Fruit fly (Drosophila melanogaster): ENCODE results near the gene Ziz.

dm6 chr2L:7427786-7428137 lies 68.3 kb downstream of the Ziz start:
- TF ChIP-seq eg (GFP tag; IDR thresholded peaks at IDR 0.05): no peak
- no peak for TF ChIP-seq acj6 (GFP tag; optimal IDR thresholded peaks at IDR 0.05)
- no peak for TF ChIP-seq fkh (GFP tag; optimal IDR thresholded peaks at IDR 0.05)
- no peak for TF ChIP-seq Lpt (GFP tag; optimal IDR thresholded peaks at IDR 0.05)
- TF ChIP-seq Met (GFP tag; optimal IDR thresholded peaks at IDR 0.05): no peak
- no peak for TF ChIP-seq CG15336 (GFP tag; IDR thresholded peaks at IDR 0.05)
- no peak for TF ChIP-seq Eip78C (GFP tag)
- TF ChIP-seq salr (GFP tag; optimal IDR thresholded peaks at IDR 0.05): no peak
- no peak for TF ChIP-seq CG11902 (GFP tag; optimal IDR thresholded peaks at IDR 0.05)
- no peak for TF ChIP-seq Gug (GFP tag; IDR thresholded peaks at IDR 0.05)
- no peak for TF ChIP-seq CG6854 (GFP tag; optimal IDR thresholded peaks at IDR 0.05)
- no peak for TF ChIP-seq Sox102F (GFP tag; optimal IDR thresholded peaks at IDR 0.05)
- no peak for TF ChIP-seq fd85E (GFP tag; optimal IDR thresholded peaks at IDR 0.05)
